Worm (Caenorhabditis elegans) whole organism, young adult: ENCODE results near the gene lin-31.

Experiments
- F49E8.2 ChIP-seq: sonication (generic microtip); optimal IDR thresholded peaks from 3 replicates; lab custom pipeline; 2017; ENCODE audit warnings: missing genetic modification characterization, mild to moderate bottlenecking, missing compliant biosample characterization, antibody characterized with exemption, moderate library complexity; ENCODE audit not compliant: insufficient read depth
- ama-1 ChIP-seq, 3 experiments: fragments of 150-350 bp in 1 of 3; sonication (generic microtip) in 2 of 3; optimal IDR thresholded peaks; 2 replicates each; lab custom pipeline; 2014 to 2018; ENCODE audit warnings: missing biosample characterization in 2 of 3, missing genetic modification characterization in 2 of 3, missing genetic modification reagents in 2 of 3
- efl-1 ChIP-seq: fragments of 150-350 bp; optimal IDR thresholded peaks from 2 replicates; lab custom pipeline; 2014; ENCODE audit warnings: missing biosample characterization, missing genetic modification reagents, missing genetic modification characterization
- lag-1 ChIP-seq: fragments of 200-800 bp; sonication (Bioruptor generic); IDR thresholded peaks from 2 replicates; pipeline ENCODE4 v1.3.6; 2022; ENCODE audit warnings: missing genetic modification reagents, missing genetic modification characterization, missing compliant biosample characterization
- nhr-90 ChIP-seq: sonication (generic microtip); optimal IDR thresholded peaks from 2 replicates; lab custom pipeline; 2016; ENCODE audit warnings: missing genotype, mild to moderate bottlenecking, missing genetic modification characterization, missing compliant biosample characterization
- pha-4 ChIP-seq: fragments of 150-350 bp; sonication (generic microtip); optimal IDR thresholded peaks from 2 replicates; lab custom pipeline; 2014; ENCODE audit warnings: missing biosample characterization, missing genetic modification reagents, missing genetic modification characterization
- unc-62 ChIP-seq: fragments of 150-350 bp; optimal IDR thresholded peaks from 2 replicates; lab custom pipeline; 2014; ENCODE audit warnings: missing biosample characterization, missing genetic modification reagents, missing genetic modification characterization
- xnd-1 ChIP-seq: sonication (generic microtip); optimal IDR thresholded peaks from 2 replicates; lab custom pipeline; 2016; ENCODE audit warnings: missing genotype, missing genetic modification reagents, missing genetic modification characterization, missing compliant biosample characterization
- ztf-28 ChIP-seq: fragments of 200-800 bp; sonication (Bioruptor generic); IDR thresholded peaks from 2 replicates; pipeline ENCODE4 v1.3.6; 2022; ENCODE audit warnings: missing genetic modification reagents, missing genetic modification characterization, missing compliant biosample characterization

ce11 chrII:3954018-3954417 is 28.3 kb upstream of the lin-31 start:
- TF ChIP-seq ama-1 (optimal IDR thresholded peaks at IDR 0.05; lab: Kevin White, UChicago) (no peak), ama-1 (GFP tag; optimal IDR thresholded peaks at IDR 0.05; lab: Kevin White, UChicago) (no peak), unc-62 (GFP tag; lab: Kevin White, UChicago) (no peak), pha-4 (tag; lab: Kevin White, UChicago) (no peak), lag-1 (GFP tag; lab: Robert Waterston, UW) (no peak), F49E8.2 (tag; lab: Kevin White, UChicago) (no peak), ztf-28 (GFP tag; lab: Robert Waterston, UW) (no peak), xnd-1 (tag; lab: Kevin White, UChicago) (no peak), efl-1 (no peak), nhr-90 (tag; lab: Kevin White, UChicago) (no peak)
